Worm (Caenorhabditis elegans): ENCODE results near the gene gln-1.

DNA sequence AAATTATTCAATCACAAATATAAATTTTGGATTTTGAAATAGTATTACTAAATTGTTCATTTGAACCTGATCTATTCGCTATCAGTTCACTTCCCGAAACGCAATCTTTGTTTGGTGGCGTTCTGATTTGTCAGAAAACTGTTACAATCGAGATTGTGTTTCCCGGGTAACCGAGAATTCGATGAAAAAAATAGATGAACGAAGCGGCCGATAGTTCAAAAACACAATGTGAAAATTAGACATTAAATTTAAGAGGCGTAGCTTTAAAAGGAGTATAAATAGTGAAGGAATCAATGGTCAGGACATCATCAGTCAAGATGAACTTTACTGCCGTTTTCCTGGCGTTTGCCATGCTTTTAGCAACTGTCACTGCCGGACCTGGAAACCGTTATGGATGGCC lies 27.8 kb downstream of the gln-1 start, which contains the start of gene C45B2.1:
- TF ChIP-seq pqm-1 (tag; optimal IDR thresholded peaks at IDR 0.05) = no peak
- TF ChIP-seq lin-15B (tag; optimal IDR thresholded peaks at IDR 0.05) = no peak
- no peak for TF ChIP-seq sea-2 (GFP tag; optimal IDR thresholded peaks at IDR 0.05)
- no peak for TF ChIP-seq mdl-1 (tag; optimal IDR thresholded peaks at IDR 0.05)
- no peak for TF ChIP-seq unc-62 (GFP tag; optimal IDR thresholded peaks at IDR 0.05)
- TF ChIP-seq ZK546.5 (tag; optimal IDR thresholded peaks at IDR 0.05) = no peak
- TF ChIP-seq nhr-25 (tag; optimal IDR thresholded peaks at IDR 0.05) = no peak
- TF ChIP-seq R02D3.7 (tag; optimal IDR thresholded peaks at IDR 0.05) = no peak
- no peak for TF ChIP-seq nhr-237 (tag; optimal IDR thresholded peaks at IDR 0.05)
- no peak for TF ChIP-seq ama-1 (optimal IDR thresholded peaks at IDR 0.05)

Data from whole organism, L3 larva.